Worm (Caenorhabditis elegans): Measurements from ENCODE around the gene F22E5.17.

DNA sequence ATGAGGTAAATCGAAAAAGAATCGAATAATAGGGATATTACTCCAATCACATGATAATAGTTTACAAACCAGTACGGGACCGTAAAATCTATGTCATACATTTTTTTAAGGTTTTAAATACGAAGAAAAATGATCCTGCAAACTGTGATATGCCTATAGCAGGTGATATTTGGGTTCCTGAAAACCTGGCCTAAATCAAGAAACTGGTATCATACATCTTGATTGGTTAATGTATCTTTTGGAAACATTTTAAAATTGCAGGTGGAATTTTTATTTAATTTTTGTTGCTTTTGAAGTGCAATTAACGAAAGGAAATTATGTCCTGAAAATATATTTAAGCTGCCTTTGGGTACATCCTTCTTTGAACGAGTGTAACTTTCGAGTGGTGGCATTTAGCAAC, 22.4 kb downstream of the F22E5.17 start, which contains the start of gene sri-61:
- TF ChIP-seq blmp-1 (tag; optimal IDR thresholded peaks at IDR 0.05) (no peak), nhr-28 (tag; optimal IDR thresholded peaks at IDR 0.05) (no peak), unc-39 (tag; optimal IDR thresholded peaks at IDR 0.05) (no peak), ceh-43 (GFP tag; optimal IDR thresholded peaks at IDR 0.05) (no peak), ztf-11 (tag; optimal IDR thresholded peaks at IDR 0.05) (no peak)
